Fruit fly (Drosophila melanogaster) whole organism, prepupa: ENCODE measurements around the gene CG5892.

Experiments
- Blimp-1 ChIP-seq: fragments of 200-800 bp; sonication (Bioruptor generic); optimal IDR thresholded peaks from 3 replicates; lab custom pipeline; 2017; ENCODE audit warnings: missing biosample characterization, missing genetic modification characterization, mild to moderate bottlenecking, moderate library complexity, missing genetic modification reagents
- CG10631 ChIP-seq: fragments of 200-800 bp; sonication (Bioruptor generic); optimal IDR thresholded peaks from 2 replicates; lab custom pipeline; 2016; ENCODE audit warnings: missing biosample characterization, missing genetic modification characterization
- CG11294 ChIP-seq: fragments of 200-800 bp; sonication (Bioruptor generic); IDR thresholded peaks from 2 replicates; pipeline ENCODE4 v1.3.6; 2022; ENCODE audit warnings: missing biosample characterization, missing genetic modification characterization
- CG11902 ChIP-seq: fragments of 200-800 bp; sonication (Bioruptor generic); optimal IDR thresholded peaks from 3 replicates; lab custom pipeline; 2016; ENCODE audit warnings: missing biosample characterization, missing genetic modification characterization
- CG3032 ChIP-seq: fragments of 200-800 bp; optimal IDR thresholded peaks from 2 replicates; lab custom pipeline; 2019; ENCODE audit warnings: missing biosample characterization, mild to moderate bottlenecking, missing genetic modification characterization, moderate library complexity
- CG34406 ChIP-seq: fragments of 200-800 bp; sonication (Bioruptor generic); optimal IDR thresholded peaks from 3 replicates; lab custom pipeline; 2016; ENCODE audit warnings: missing biosample characterization, missing genetic modification characterization
- CG6163 ChIP-seq: fragments of 200-800 bp; sonication (Bioruptor generic); IDR thresholded peaks from 3 replicates; pipeline ENCODE4 v1.3.6; 2022; ENCODE audit warnings: missing biosample characterization, missing genetic modification characterization
- CG6276 ChIP-seq: fragments of 200-800 bp; sonication (Bioruptor generic); optimal IDR thresholded peaks from 2 replicates; lab custom pipeline; 2017; ENCODE audit warnings: missing biosample characterization, mild to moderate bottlenecking, missing genetic modification characterization
- CG6792 ChIP-seq: fragments of 200-800 bp; sonication (Bioruptor generic); optimal IDR thresholded peaks from 3 replicates; lab custom pipeline; 2016; ENCODE audit warnings: missing biosample characterization, missing genetic modification characterization
- CG6808 ChIP-seq: fragments of 200-800 bp; sonication (Bioruptor generic); optimal IDR thresholded peaks from 3 replicates; lab custom pipeline; 2017; ENCODE audit warnings: missing biosample characterization, missing genetic modification characterization, mild to moderate bottlenecking, moderate library complexity, missing genetic modification reagents
- CG6854 ChIP-seq: fragments of 200-800 bp; sonication (Bioruptor generic); optimal IDR thresholded peaks from 2 replicates; lab custom pipeline; 2017; ENCODE audit warnings: missing biosample characterization, mild to moderate bottlenecking, missing genetic modification characterization
- CG8119 ChIP-seq: fragments of 200-800 bp; sonication (Bioruptor generic); IDR thresholded peaks from 3 replicates; pipeline ENCODE4 v1.3.6; 2022; ENCODE audit warnings: missing biosample characterization, missing genetic modification characterization
- CG8319 ChIP-seq: fragments of 200-800 bp; sonication (Bioruptor generic); optimal IDR thresholded peaks from 3 replicates; lab custom pipeline; 2016; ENCODE audit warnings: missing biosample characterization, missing genetic modification characterization
- CG8632 ChIP-seq: fragments of 200-800 bp; sonication (Bioruptor generic); optimal IDR thresholded peaks from 3 replicates; lab custom pipeline; 2016; ENCODE audit warnings: missing biosample characterization, missing genetic modification characterization
- Eip78C ChIP-seq: fragments of 200-800 bp; sonication (Bioruptor generic); peaks from one replicate; lab custom pipeline; 2016; ENCODE audit warnings: missing biosample characterization, missing genetic modification characterization
- Ets96B ChIP-seq: fragments of 200-800 bp; optimal IDR thresholded peaks from 2 replicates; lab custom pipeline; 2019; ENCODE audit warnings: missing biosample characterization, mild to moderate bottlenecking, missing genetic modification characterization, moderate library complexity
- Gug ChIP-seq: fragments of 200-800 bp; sonication (Bioruptor generic); IDR thresholded peaks from 2 replicates; pipeline ENCODE4 v1.3.6; 2022; ENCODE audit warnings: missing biosample characterization, missing genetic modification characterization
- Hr39 ChIP-seq: fragments of 200-800 bp; sonication (Bioruptor generic); optimal IDR thresholded peaks from 2 replicates; lab custom pipeline; 2016; ENCODE audit warnings: missing biosample characterization, missing genetic modification characterization
- Hr4 ChIP-seq: fragments of 200-800 bp; sonication (Bioruptor generic); optimal IDR thresholded peaks from 3 replicates; lab custom pipeline; 2016; ENCODE audit warnings: missing biosample characterization, missing genetic modification characterization
- Met ChIP-seq: fragments of 200-800 bp; sonication (Bioruptor generic); optimal IDR thresholded peaks from 3 replicates; lab custom pipeline; 2016; ENCODE audit warnings: missing biosample characterization, missing genetic modification characterization
- OdsH ChIP-seq: fragments of 200-800 bp; sonication (Bioruptor generic); optimal IDR thresholded peaks from 3 replicates; lab custom pipeline; 2016; ENCODE audit warnings: missing biosample characterization, missing genetic modification characterization
- Sox102F ChIP-seq: fragments of 200-800 bp; sonication (Bioruptor generic); optimal IDR thresholded peaks from 2 replicates; lab custom pipeline; 2016; ENCODE audit warnings: missing biosample characterization, mild to moderate bottlenecking, missing genetic modification characterization
- Sox15 ChIP-seq: fragments of 200-800 bp; sonication (Bioruptor generic); optimal IDR thresholded peaks from 3 replicates; lab custom pipeline; 2016; ENCODE audit warnings: missing biosample characterization, missing genetic modification characterization
- achi ChIP-seq: fragments of 200-800 bp; sonication (Bioruptor generic); optimal IDR thresholded peaks from 3 replicates; lab custom pipeline; 2016; ENCODE audit warnings: missing biosample characterization, missing genetic modification characterization
- acj6 ChIP-seq: fragments of 200-800 bp; sonication (Bioruptor generic); optimal IDR thresholded peaks from 3 replicates; lab custom pipeline; 2016; ENCODE audit warnings: missing biosample characterization, missing genetic modification characterization
- cyc ChIP-seq: fragments of 200-800 bp; sonication (Bioruptor generic); optimal IDR thresholded peaks from 3 replicates; lab custom pipeline; 2016; ENCODE audit warnings: missing biosample characterization, missing genetic modification characterization
- dac ChIP-seq: fragments of 200-800 bp; sonication (Bioruptor generic); optimal IDR thresholded peaks from 2 replicates; lab custom pipeline; 2017; ENCODE audit warnings: missing biosample characterization, mild to moderate bottlenecking, missing genetic modification characterization
- eg ChIP-seq: fragments of 200-800 bp; sonication (Bioruptor generic); IDR thresholded peaks from 3 replicates; pipeline ENCODE4 v1.3.6; 2022; ENCODE audit warnings: missing biosample characterization, missing genetic modification characterization
- esn ChIP-seq: fragments of 200-800 bp; sonication (Bioruptor generic); optimal IDR thresholded peaks from 2 replicates; lab custom pipeline; 2016; ENCODE audit warnings: missing biosample characterization, mild to moderate bottlenecking, missing genetic modification characterization, moderate library complexity
- fd59A ChIP-seq: fragments of 200-800 bp; sonication (Bioruptor generic); optimal IDR thresholded peaks from 2 replicates; lab custom pipeline; 2017; ENCODE audit warnings: missing biosample characterization, mild to moderate bottlenecking, missing genetic modification characterization, missing genetic modification reagents
- fd85E ChIP-seq: fragments of 200-800 bp; sonication (Bioruptor generic); optimal IDR thresholded peaks from 3 replicates; lab custom pipeline; 2016; ENCODE audit warnings: missing biosample characterization, missing genetic modification characterization
- fkh ChIP-seq: fragments of 200-800 bp; sonication (Bioruptor generic); optimal IDR thresholded peaks from 3 replicates; lab custom pipeline; 2017; ENCODE audit warnings: missing biosample characterization, mild to moderate bottlenecking, missing genetic modification characterization, moderate library complexity
- lz ChIP-seq: fragments of 200-800 bp; sonication (Bioruptor generic); optimal IDR thresholded peaks from 3 replicates; lab custom pipeline; 2016; ENCODE audit warnings: missing biosample characterization, missing genetic modification characterization
- spab ChIP-seq: fragments of 200-800 bp; sonication (Bioruptor generic); optimal IDR thresholded peaks from 2 replicates; lab custom pipeline; 2017; ENCODE audit warnings: missing biosample characterization, mild to moderate bottlenecking, missing genetic modification characterization, missing genetic modification reagents
- ss ChIP-seq, 2 experiments: fragments of 200-800 bp; sonication (Bioruptor generic); optimal IDR thresholded peaks; 2 replicates in 1 of 2; 3 replicates in 1 of 2; lab custom pipeline; 2017 to 2018; ENCODE audit warnings: mild to moderate bottlenecking in 2 of 2, missing biosample characterization in 2 of 2, missing genetic modification characterization in 2 of 2, moderate library complexity in 1 of 2
- svp ChIP-seq: fragments of 200-800 bp; sonication (Bioruptor generic); peaks from one replicate; lab custom pipeline; 2016; ENCODE audit warnings: missing biosample characterization, missing genetic modification characterization
- topi ChIP-seq: fragments of 200-800 bp; sonication (Bioruptor generic); optimal IDR thresholded peaks from 3 replicates; lab custom pipeline; 2016; ENCODE audit warnings: missing biosample characterization, missing genetic modification characterization
- vri ChIP-seq: fragments of 200-800 bp; sonication (Bioruptor generic); optimal IDR thresholded peaks from 3 replicates; lab custom pipeline; 2016; ENCODE audit warnings: missing biosample characterization, mild to moderate bottlenecking, missing genetic modification characterization

The CG5892 gene

dm6 chr3R:21195210-21195967, 47.0 kb upstream of the CG5892 start (continued):
- TF ChIP-seq esn (GFP tag; lab: Kevin White, UChicago) (peak; percentile 54), CG10631 (GFP tag; lab: Kevin White, UChicago) (peak; percentile 32), Met (GFP tag; lab: Kevin White, UChicago) (peak; percentile 44), Gug (GFP tag; lab: Robert Waterston, UW) (no peak), svp (peak; percentile 99), Eip78C (GFP tag; lab: Kevin White, UChicago) (peak; percentile 85), ss (GFP tag; optimal IDR thresholded peaks at IDR 0.05; lab: Kevin White, UChicago) (peak in 1 of 2 experiments; percentile 37), acj6 (GFP tag; lab: Kevin White, UChicago) (peak; percentile 60), fd85E (GFP tag; lab: Kevin White, UChicago) (no peak), CG6854 (GFP tag; lab: Kevin White, UChicago) (no peak), vri (GFP tag; lab: Kevin White, UChicago) (no peak), CG34406 (GFP tag; lab: Kevin White, UChicago) (peak; percentile 22), topi (peak; percentile 12), CG6808 (GFP tag; lab: Kevin White, UChicago) (peak; percentile 42), Hr39 (GFP tag; lab: Kevin White, UChicago) (peak; percentile 40), fd59A (peak; percentile 21), achi (GFP tag; lab: Kevin White, UChicago) (peak; percentile 42), eg (GFP tag; lab: Robert Waterston, UW) (peak; percentile 70; the same call in 2 of the 3 replicates), spab (GFP tag; lab: Kevin White, UChicago) (peak; percentile 33), CG11902 (no peak), OdsH (peak; percentile 58)

dm6 chr3R:21197566-21197965, 44.9 kb upstream of the CG5892 start:
- TF ChIP-seq svp (peak; percentile 10), lz (no peak), vri (GFP tag; lab: Kevin White, UChicago) (peak; percentile 1), CG8119 (GFP tag; lab: Robert Waterston, UW) (no peak), CG8632 (GFP tag; lab: Kevin White, UChicago) (no peak), OdsH (no peak)
- TF ChIP-seq, all 60 proteins: peak for 2

dm6 chr3R:21198073-21198472, 44.3 kb upstream of the CG5892 start:
- peak; percentile 74 for TF ChIP-seq vri (GFP tag; lab: Kevin White, UChicago)
- TF ChIP-seq fkh (GFP tag; lab: Kevin White, UChicago) = peak; percentile 78
- no peak for TF ChIP-seq acj6 (GFP tag; lab: Kevin White, UChicago)
- TF ChIP-seq CG11294 (GFP tag; lab: Robert Waterston, UW) = no peak
- no peak for TF ChIP-seq lz
- TF ChIP-seq Sox15 = no peak

- TF ChIP-seq acj6 (GFP tag; lab: Kevin White, UChicago) = no peak
- no peak for TF ChIP-seq spab (GFP tag; lab: Kevin White, UChicago)
- no peak for TF ChIP-seq cyc (GFP tag; lab: Kevin White, UChicago)
- TF ChIP-seq Blimp-1 (GFP tag; lab: Kevin White, UChicago) = no peak
- peak; percentile 37; the same call in 1 of the 3 replicates for TF ChIP-seq CG6163 (GFP tag; lab: Robert Waterston, UW)
- peak; percentile 13 for TF ChIP-seq vri (GFP tag; lab: Kevin White, UChicago)
- no peak for TF ChIP-seq Ets96B (tag; lab: Kevin White, UChicago)
- TF ChIP-seq CG6276 (GFP tag; lab: Kevin White, UChicago) = no peak
- no peak for TF ChIP-seq Sox102F
- TF ChIP-seq eg (GFP tag; lab: Robert Waterston, UW) = peak; percentile 48; the same call in 1 of the 3 replicates
- TF ChIP-seq CG8632 (GFP tag; lab: Kevin White, UChicago) = no peak
- TF ChIP-seq dac (GFP tag; lab: Kevin White, UChicago) = no peak
- no peak for TF ChIP-seq topi
- TF ChIP-seq CG6792 = no peak
- peak; percentile 67 for TF ChIP-seq fkh (GFP tag; lab: Kevin White, UChicago)
- peak; percentile 1 for TF ChIP-seq Hr4 (GFP tag; lab: Kevin White, UChicago)
- TF ChIP-seq Eip78C (GFP tag; lab: Kevin White, UChicago) = peak; percentile 55
- TF ChIP-seq fd85E (GFP tag; lab: Kevin White, UChicago) = no peak
- no peak for TF ChIP-seq achi (GFP tag; lab: Kevin White, UChicago)
- no peak for TF ChIP-seq CG8319
- peak; percentile 81 for TF ChIP-seq svp
- TF ChIP-seq CG34406 (GFP tag; lab: Kevin White, UChicago) = no peak
- no peak for TF ChIP-seq CG3032
Measured at dm6 chr3R:21199085-21199899, 43.1 kb upstream of the CG5892 start.
